Fruit fly (Drosophila melanogaster) whole organism, embryonic: ENCODE results near the gene Capr.

Experiments used
- Aef1 ChIP-seq: fragments of 200-800 bp; sonication (Bioruptor generic); IDR thresholded peaks from 3 replicates; pipeline ENCODE4 v1.3.6; 2022; ENCODE audit warnings: missing biosample characterization, missing genetic modification characterization
- Asciz ChIP-seq: fragments of 200-800 bp; sonication (Bioruptor generic); optimal IDR thresholded peaks from 2 replicates; lab custom pipeline; 2017; ENCODE audit warnings: missing biosample characterization, mild to moderate bottlenecking, missing genetic modification characterization, missing genetic modification reagents
- Atf-2 ChIP-seq: fragments of 200-800 bp; sonication (Bioruptor generic); optimal IDR thresholded peaks from 2 replicates; lab custom pipeline; 2016; ENCODE audit warnings: missing biosample characterization, missing genetic modification characterization
- CG10431 ChIP-seq: fragments of 200-800 bp; sonication (Bioruptor generic); optimal IDR thresholded peaks from 3 replicates; lab custom pipeline; 2018; ENCODE audit warnings: missing biosample characterization, mild to moderate bottlenecking, missing genetic modification characterization
- CG1603 ChIP-seq: fragments of 200-800 bp; sonication (Bioruptor generic); optimal IDR thresholded peaks from 2 replicates; lab custom pipeline; 2019; ENCODE audit warnings: missing biosample characterization, mild to moderate bottlenecking, missing genetic modification characterization, moderate library complexity
- CG17912 ChIP-seq: fragments of 200-800 bp; sonication (Bioruptor generic); optimal IDR thresholded peaks from 2 replicates; lab custom pipeline; 2018; ENCODE audit warnings: missing biosample characterization, mild to moderate bottlenecking, missing genetic modification characterization
- CG18011 ChIP-seq: fragments of 200-800 bp; sonication (Bioruptor generic); optimal IDR thresholded peaks from 2 replicates; lab custom pipeline; 2017; ENCODE audit warnings: missing biosample characterization, missing genetic modification characterization, mild to moderate bottlenecking, moderate library complexity, missing genotype
- CG1832 ChIP-seq: fragments of 200-800 bp; sonication (Bioruptor generic); optimal IDR thresholded peaks from 2 replicates; lab custom pipeline; 2017; ENCODE audit warnings: missing biosample characterization, mild to moderate bottlenecking, missing genetic modification characterization, inconsistent platforms
- CG30020 ChIP-seq: fragments of 200-800 bp; optimal IDR thresholded peaks from 2 replicates; lab custom pipeline; 2019; ENCODE audit warnings: missing biosample characterization, mild to moderate bottlenecking, missing genetic modification characterization, moderate library complexity
- CG3163 ChIP-seq: fragments of 200-800 bp; sonication (Bioruptor generic); optimal IDR thresholded peaks from 3 replicates; lab custom pipeline; 2016; ENCODE audit warnings: missing biosample characterization, missing genetic modification characterization
- CG33557 ChIP-seq: fragments of 200-800 bp; sonication (Bioruptor generic); optimal IDR thresholded peaks from 2 replicates; lab custom pipeline; 2019; ENCODE audit warnings: missing biosample characterization, mild to moderate bottlenecking, missing genetic modification characterization, moderate library complexity
- CG4282 ChIP-seq: fragments of 200-800 bp; sonication (Bioruptor generic); optimal IDR thresholded peaks from 2 replicates; lab custom pipeline; 2016; ENCODE audit warnings: missing biosample characterization, missing genetic modification characterization
- CG4820 ChIP-seq: fragments of 200-800 bp; sonication (Bioruptor generic); optimal IDR thresholded peaks from 3 replicates; lab custom pipeline; 2016; ENCODE audit warnings: missing biosample characterization, missing genetic modification characterization
- CG6683 ChIP-seq: fragments of 200-800 bp; sonication (Bioruptor generic); optimal IDR thresholded peaks from 2 replicates; lab custom pipeline; 2017; ENCODE audit warnings: missing biosample characterization, mild to moderate bottlenecking, missing genetic modification characterization, missing genetic modification reagents
- CG7357 ChIP-seq: fragments of 200-800 bp; sonication (Bioruptor generic); IDR thresholded peaks from 3 replicates; pipeline ENCODE4 v1.3.6; 2022; ENCODE audit warnings: missing biosample characterization, missing genetic modification characterization
- CG7839 ChIP-seq: fragments of 200-800 bp; sonication (Bioruptor generic); optimal IDR thresholded peaks from 3 replicates; lab custom pipeline; 2018; ENCODE audit warnings: missing biosample characterization, mild to moderate bottlenecking, missing genetic modification characterization, moderate library complexity
- CG8765 ChIP-seq: fragments of 200-800 bp; sonication (Bioruptor generic); IDR thresholded peaks from 2 replicates; pipeline ENCODE4 v1.3.6; 2022; ENCODE audit warnings: missing biosample characterization, missing genetic modification characterization
- CG8944 ChIP-seq: fragments of 200-800 bp; sonication (Bioruptor generic); optimal IDR thresholded peaks from 3 replicates; lab custom pipeline; 2016; ENCODE audit warnings: missing biosample characterization, missing genetic modification characterization
- CG9215 ChIP-seq: fragments of 200-800 bp; sonication (Bioruptor generic); IDR thresholded peaks from 2 replicates; pipeline ENCODE4 v1.3.6; 2022; ENCODE audit warnings: missing biosample characterization, missing genetic modification characterization
- CG9817 ChIP-seq: fragments of 200-800 bp; sonication (Bioruptor generic); optimal IDR thresholded peaks from 2 replicates; lab custom pipeline; 2018; ENCODE audit warnings: missing biosample characterization, mild to moderate bottlenecking, missing genetic modification characterization, moderate library complexity
- CG9876 ChIP-seq: fragments of 200-800 bp; sonication (Bioruptor generic); optimal IDR thresholded peaks from 2 replicates; lab custom pipeline; 2016; ENCODE audit warnings: missing biosample characterization, missing genetic modification characterization
- Camta ChIP-seq: fragments of 200-800 bp; sonication (Bioruptor generic); optimal IDR thresholded peaks from 2 replicates; lab custom pipeline; 2016; ENCODE audit warnings: missing biosample characterization, missing genetic modification characterization
- Doc2 ChIP-seq: fragments of 200-800 bp; sonication (Bioruptor generic); IDR thresholded peaks from 2 replicates; pipeline ENCODE4 v1.3.6; 2022; ENCODE audit warnings: missing biosample characterization, missing genetic modification characterization
- HLHmδ ChIP-seq: fragments of 200-800 bp; sonication (Bioruptor generic); optimal IDR thresholded peaks from 2 replicates; lab custom pipeline; 2018; ENCODE audit warnings: missing biosample characterization, mild to moderate bottlenecking, missing genetic modification characterization, moderate library complexity
- Hr39 ChIP-seq: fragments of >200 bp; optimal IDR thresholded peaks from 2 replicates; lab custom pipeline; 2017
- Kr ChIP-seq: fragments of 200-800 bp; sonication (Bioruptor generic); optimal IDR thresholded peaks from 2 replicates; lab custom pipeline; 2017; ENCODE audit warnings: missing biosample characterization, mild to moderate bottlenecking, missing genetic modification characterization
- NC2β ChIP-seq: fragments of 200-800 bp; sonication (Bioruptor generic); optimal IDR thresholded peaks from 2 replicates; lab custom pipeline; 2016; ENCODE audit warnings: missing biosample characterization, missing genetic modification characterization
- NFAT ChIP-seq: fragments of 200-800 bp; sonication (Bioruptor generic); IDR thresholded peaks from 2 replicates; pipeline ENCODE4 v1.3.6; 2022; ENCODE audit warnings: missing biosample characterization, missing genetic modification characterization
- Nf-YB ChIP-seq: fragments of 200-800 bp; sonication (Bioruptor generic); optimal IDR thresholded peaks from 3 replicates; lab custom pipeline; 2019; ENCODE audit warnings: missing biosample characterization, mild to moderate bottlenecking, missing genetic modification characterization, moderate library complexity
- Sox100B ChIP-seq: fragments of 200-800 bp; sonication (Bioruptor generic); optimal IDR thresholded peaks from 3 replicates; lab custom pipeline; 2018; ENCODE audit warnings: missing biosample characterization, mild to moderate bottlenecking, missing genetic modification characterization
- Trl ChIP-seq, 3 experiments: fragments of >200 bp in 2 of 3; fragments of 200-800 bp in 1 of 3; sonication (Bioruptor generic) in 1 of 3; optimal IDR thresholded peaks; 2 replicates in 1 of 3; 3 replicates in 2 of 3; lab custom pipeline; 2016 to 2017; ENCODE audit warnings: missing biosample characterization in 1 of 3, missing genetic modification characterization in 1 of 3
- Usf ChIP-seq: fragments of 200-800 bp; sonication (Bioruptor generic); optimal IDR thresholded peaks from 2 replicates; lab custom pipeline; 2017; ENCODE audit warnings: missing genotype, missing biosample characterization, missing genetic modification characterization
- abd-A ChIP-seq: fragments of 200-800 bp; sonication (Bioruptor generic); optimal IDR thresholded peaks from 3 replicates; lab custom pipeline; 2019; ENCODE audit warnings: missing biosample characterization, mild to moderate bottlenecking, missing genetic modification characterization, moderate library complexity
- az2 ChIP-seq: fragments of 200-800 bp; sonication (Bioruptor generic); optimal IDR thresholded peaks from 3 replicates; lab custom pipeline; 2016; ENCODE audit warnings: missing biosample characterization, missing genetic modification characterization
- bab2 ChIP-seq: fragments of 200-800 bp; sonication (Bioruptor generic); optimal IDR thresholded peaks from 2 replicates; lab custom pipeline; 2016; ENCODE audit warnings: missing biosample characterization, missing genetic modification characterization
- bbx ChIP-seq: fragments of 200-800 bp; sonication (Bioruptor generic); IDR thresholded peaks from 2 replicates; pipeline ENCODE4 v1.3.6; 2022; ENCODE audit warnings: missing biosample characterization, missing genetic modification characterization; ENCODE audit not compliant: partially characterized antibody
- crc ChIP-seq: fragments of 200-800 bp; sonication (Bioruptor generic); optimal IDR thresholded peaks from 2 replicates; lab custom pipeline; 2016; ENCODE audit warnings: missing biosample characterization, missing genetic modification characterization
- dm ChIP-seq: fragments of 200-800 bp; sonication (Bioruptor generic); optimal IDR thresholded peaks from 3 replicates; lab custom pipeline; 2016; ENCODE audit warnings: missing biosample characterization, missing genetic modification characterization
- en ChIP-seq: fragments of 200-800 bp; sonication (Bioruptor generic); optimal IDR thresholded peaks from 2 replicates; lab custom pipeline; 2016; ENCODE audit warnings: missing biosample characterization, missing genetic modification characterization
- gfzf ChIP-seq: fragments of 200-800 bp; sonication (Bioruptor generic); optimal IDR thresholded peaks from 2 replicates; lab custom pipeline; 2016; ENCODE audit warnings: missing biosample characterization, mild to moderate bottlenecking, missing genetic modification characterization, moderate library complexity
- hth ChIP-seq: fragments of >200 bp; optimal IDR thresholded peaks from 2 replicates; lab custom pipeline; 2017; ENCODE audit warnings: inconsistent platforms
- insv ChIP-seq, 2 experiments: fragments of 200-800 bp; sonication (Bioruptor generic); optimal IDR thresholded peaks; 3 replicates each; lab custom pipeline; 2016 to 2018; ENCODE audit warnings: missing biosample characterization in 2 of 2, missing genetic modification characterization in 2 of 2
- lab ChIP-seq: fragments of 200-800 bp; sonication (Bioruptor generic); optimal IDR thresholded peaks from 3 replicates; lab custom pipeline; 2017; ENCODE audit warnings: missing biosample characterization, missing genetic modification characterization, mild to moderate bottlenecking, moderate library complexity, missing genetic modification reagents
- onecut ChIP-seq: fragments of 200-800 bp; sonication (Bioruptor generic); IDR thresholded peaks from 2 replicates; pipeline ENCODE4 v1.3.6; 2022; ENCODE audit warnings: missing biosample characterization, missing genetic modification characterization
- otp ChIP-seq: fragments of 200-800 bp; sonication (Bioruptor generic); IDR thresholded peaks from 3 replicates; pipeline ENCODE4, ENCODE4 v1.3.6; 2022; ENCODE audit warnings: missing biosample characterization, missing genetic modification characterization
- p53 ChIP-seq: fragments of 200-800 bp; sonication (Bioruptor generic); optimal IDR thresholded peaks from 2 replicates; lab custom pipeline; 2016; ENCODE audit warnings: missing biosample characterization, missing genetic modification characterization
- sisA ChIP-seq: fragments of 200-800 bp; sonication (Bioruptor generic); IDR thresholded peaks from 2 replicates; pipeline ENCODE4 v1.3.6; 2022; ENCODE audit warnings: missing biosample characterization, missing genetic modification characterization
- slbo ChIP-seq: fragments of 200-800 bp; sonication (Bioruptor generic); IDR thresholded peaks from 2 replicates; pipeline ENCODE4 v1.3.6; 2022; ENCODE audit warnings: missing biosample characterization, missing genetic modification characterization
- tll ChIP-seq, 2 experiments: fragments of 200-800 bp in 1 of 2; fragments of >200 bp in 1 of 2; sonication (Bioruptor generic) in 1 of 2; optimal IDR thresholded peaks; 2 replicates each; lab custom pipeline; 2017 to 2019; ENCODE audit warnings: missing biosample characterization in 2 of 2, missing genetic modification characterization in 2 of 2, mild to moderate bottlenecking in 1 of 2, moderate library complexity in 1 of 2
- yki ChIP-seq: fragments of >200 bp; optimal IDR thresholded peaks from 3 replicates; lab custom pipeline; 2018

The Capr gene

DNA sequence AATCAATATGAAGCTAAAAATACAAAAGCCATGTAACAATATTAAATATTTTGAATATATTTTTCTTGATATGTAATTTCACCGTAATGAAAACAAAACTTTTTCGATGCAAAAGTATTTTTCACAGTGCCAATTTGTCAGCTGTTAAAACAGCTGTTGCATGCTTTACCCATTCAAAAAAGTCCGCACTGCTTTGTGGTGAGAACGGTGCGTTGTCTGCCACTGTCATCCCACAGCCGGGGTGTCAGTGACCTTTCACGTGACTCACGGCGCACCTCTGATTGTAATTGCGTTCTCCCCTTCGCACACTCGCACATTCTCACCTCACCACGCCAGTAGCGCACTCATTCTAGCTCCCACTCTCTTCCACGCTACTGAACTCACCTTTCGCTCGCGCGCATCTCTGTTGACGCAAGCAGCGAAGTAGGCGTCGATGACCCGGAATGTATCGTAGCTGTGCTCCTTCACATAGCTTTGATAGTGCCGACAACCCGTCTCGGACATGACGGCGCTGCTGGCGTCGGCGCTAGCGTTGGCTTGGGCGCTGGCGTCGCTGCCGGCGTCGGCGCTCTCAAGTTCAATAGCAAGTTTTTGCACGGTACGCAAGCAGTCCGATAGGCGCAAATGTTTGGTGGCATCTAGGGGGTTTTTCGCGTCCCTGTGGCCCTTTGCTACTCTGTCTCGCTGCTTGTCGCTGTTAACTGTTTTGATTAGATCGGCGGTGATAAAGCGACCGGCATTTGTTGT, 52.0 kb downstream of the Capr start (continued):
- TF ChIP-seq CG8944 (GFP tag; lab: Kevin White, UChicago): peak; percentile 48
- TF ChIP-seq en (GFP tag; lab: Kevin White, UChicago): no peak
- no peak for TF ChIP-seq insv (GFP tag; optimal IDR thresholded peaks at IDR 0.05; lab: Kevin White, UChicago)
- TF ChIP-seq Sox100B: peak; percentile 39
- peak; percentile 49 for TF ChIP-seq onecut
- TF ChIP-seq Nf-YB (GFP tag; lab: Kevin White, UChicago): no peak
- TF ChIP-seq CG9817 (tag; lab: Kevin White, UChicago): no peak
- TF ChIP-seq otp (GFP tag; lab: Robert Waterston, UW): peak; percentile 71; the same call in 1 of the 3 replicates
- TF ChIP-seq CG8765: 0 out of 2 replicates have a peak, but pooled peaks have one; percentile 14
- TF ChIP-seq Asciz: peak; percentile 26
- TF ChIP-seq abd-A: no peak
- TF ChIP-seq CG30020 (tag; lab: Kevin White, UChicago): no peak
- no peak for TF ChIP-seq Camta (GFP tag; lab: Kevin White, UChicago)
- TF ChIP-seq CG6683 (GFP tag; lab: Kevin White, UChicago): no peak
- no peak for TF ChIP-seq gfzf (GFP tag; lab: Kevin White, UChicago)
- peak; percentile 45 for TF ChIP-seq CG7839 (tag; lab: Kevin White, UChicago)
- TF ChIP-seq Doc2 (GFP tag; lab: Robert Waterston, UW): no peak
- TF ChIP-seq bbx: peak; percentile 79
- peak in 1 of 2 experiments; percentile 19 for TF ChIP-seq tll (GFP tag; optimal IDR thresholded peaks at IDR 0.05; lab: Kevin White, UChicago)
- TF ChIP-seq hth (lab: Kevin White, UChicago): no peak
- TF ChIP-seq Aef1 (GFP tag; lab: Robert Waterston, UW): 0 out of 3 replicates have a peak, but pooled peaks have one; percentile 12
- peak; percentile 42 for TF ChIP-seq bab2 (GFP tag; lab: Kevin White, UChicago)
- TF ChIP-seq Trl (optimal IDR thresholded peaks at IDR 0.05; lab: Kevin White, UChicago): peak; percentile 58 to 68
- TF ChIP-seq Trl (GFP tag; optimal IDR thresholded peaks at IDR 0.05; lab: Kevin White, UChicago): peak; percentile 56
- no peak for TF ChIP-seq yki (lab: Kevin White, UChicago)
- no peak for TF ChIP-seq NC2β
- TF ChIP-seq CG33557 (GFP tag; lab: Kevin White, UChicago): no peak
- TF ChIP-seq Usf: no peak
- TF ChIP-seq lab (GFP tag; lab: Kevin White, UChicago): peak; percentile 46
- no peak; the same call in 1 of the 2 replicates for TF ChIP-seq NFAT (GFP tag; lab: Robert Waterston, UW)
- no peak for TF ChIP-seq CG1832
- no peak for TF ChIP-seq Kr
- TF ChIP-seq CG18011 (GFP tag; lab: Kevin White, UChicago): no peak
- TF ChIP-seq CG9876 (GFP tag; lab: Kevin White, UChicago): peak; percentile 30
- TF ChIP-seq sisA (GFP tag; lab: Robert Waterston, UW): no peak; the same call in 1 of the 2 replicates
- peak; percentile 39 for TF ChIP-seq p53 (GFP tag; lab: Kevin White, UChicago)
- peak; percentile 34 for TF ChIP-seq az2 (GFP tag; lab: Kevin White, UChicago)
- no peak for TF ChIP-seq CG4282 (GFP tag; lab: Kevin White, UChicago)
- TF ChIP-seq CG17912 (GFP tag; lab: Kevin White, UChicago): no peak
- TF ChIP-seq HLHmδ (GFP tag; lab: Kevin White, UChicago): peak; percentile 40
- no peak for TF ChIP-seq Hr39
- peak; percentile 87 for TF ChIP-seq slbo (GFP tag; lab: Robert Waterston, UW)
- peak; percentile 39 for TF ChIP-seq CG4820 (GFP tag; lab: Kevin White, UChicago)
- TF ChIP-seq crc (GFP tag; lab: Kevin White, UChicago): peak; percentile 55
- TF ChIP-seq dm: peak; percentile 16
- no peak for TF ChIP-seq CG10431 (GFP tag; lab: Kevin White, UChicago)
- TF ChIP-seq CG7357 (GFP tag; lab: Robert Waterston, UW): peak; percentile 14; the same call in 1 of the 3 replicates
- peak; percentile 7 for TF ChIP-seq CG3163 (GFP tag; lab: Kevin White, UChicago)
- no peak for TF ChIP-seq CG9215 (GFP tag; lab: Robert Waterston, UW)
- TF ChIP-seq Atf-2 (GFP tag; lab: Kevin White, UChicago): no peak
- TF ChIP-seq CG1603 (tag; lab: Kevin White, UChicago): peak; percentile 44
